Fruit fly (Drosophila melanogaster) whole organism, prepupa: Measurements from ENCODE around the gene ida.

Source experiments
- CG10631 ChIP-seq: fragments of 200-800 bp; sonication (Bioruptor generic); optimal IDR thresholded peaks from 2 replicates; lab custom pipeline; 2016; ENCODE audit warnings: missing biosample characterization, missing genetic modification characterization
- CG10669 ChIP-seq: fragments of 200-800 bp; sonication (Bioruptor generic); optimal IDR thresholded peaks from 3 replicates; lab custom pipeline; 2018; ENCODE audit warnings: missing biosample characterization, mild to moderate bottlenecking, missing genetic modification characterization, moderate library complexity
- CG11294 ChIP-seq: fragments of 200-800 bp; sonication (Bioruptor generic); IDR thresholded peaks from 2 replicates; pipeline ENCODE4 v1.3.6; 2022; ENCODE audit warnings: missing biosample characterization, missing genetic modification characterization
- CG11762 ChIP-seq: fragments of 200-800 bp; sonication (Bioruptor generic); optimal IDR thresholded peaks from 3 replicates; lab custom pipeline; 2016; ENCODE audit warnings: missing biosample characterization, missing genetic modification characterization; ENCODE audit not compliant: insufficient read depth
- CG11902 ChIP-seq: fragments of 200-800 bp; sonication (Bioruptor generic); optimal IDR thresholded peaks from 3 replicates; lab custom pipeline; 2016; ENCODE audit warnings: missing biosample characterization, missing genetic modification characterization
- CG15336 ChIP-seq: fragments of 200-800 bp; sonication (Bioruptor generic); IDR thresholded peaks from 2 replicates; pipeline ENCODE4 v1.3.6; 2022; ENCODE audit warnings: missing biosample characterization, missing genetic modification characterization
- CG1621 ChIP-seq: fragments of 200-800 bp; sonication (Bioruptor generic); optimal IDR thresholded peaks from 3 replicates; lab custom pipeline; 2018; ENCODE audit warnings: missing biosample characterization, mild to moderate bottlenecking, missing genetic modification characterization
- CG16779 ChIP-seq: fragments of 200-800 bp; sonication (Bioruptor generic); optimal IDR thresholded peaks from 3 replicates; lab custom pipeline; 2017; ENCODE audit warnings: missing biosample characterization, mild to moderate bottlenecking, missing genetic modification characterization
- CG3032 ChIP-seq: fragments of 200-800 bp; optimal IDR thresholded peaks from 2 replicates; lab custom pipeline; 2019; ENCODE audit warnings: missing biosample characterization, mild to moderate bottlenecking, missing genetic modification characterization, moderate library complexity
- CG32006 ChIP-seq: fragments of 200-800 bp; sonication (Bioruptor generic); optimal IDR thresholded peaks from 3 replicates; lab custom pipeline; 2017; ENCODE audit warnings: missing biosample characterization, mild to moderate bottlenecking, missing genetic modification characterization
- CG34406 ChIP-seq: fragments of 200-800 bp; sonication (Bioruptor generic); optimal IDR thresholded peaks from 3 replicates; lab custom pipeline; 2016; ENCODE audit warnings: missing biosample characterization, missing genetic modification characterization
- CG3919 ChIP-seq: fragments of 200-800 bp; sonication (Bioruptor generic); optimal IDR thresholded peaks from 3 replicates; lab custom pipeline; 2016; ENCODE audit warnings: missing biosample characterization, missing genetic modification characterization
- CG4318 ChIP-seq: fragments of 200-800 bp; sonication (Bioruptor generic); optimal IDR thresholded peaks from 3 replicates; lab custom pipeline; 2017; ENCODE audit warnings: missing biosample characterization, mild to moderate bottlenecking, missing genetic modification characterization
- CG6163 ChIP-seq: fragments of 200-800 bp; sonication (Bioruptor generic); IDR thresholded peaks from 3 replicates; pipeline ENCODE4 v1.3.6; 2022; ENCODE audit warnings: missing biosample characterization, missing genetic modification characterization
- CG6808 ChIP-seq: fragments of 200-800 bp; sonication (Bioruptor generic); optimal IDR thresholded peaks from 3 replicates; lab custom pipeline; 2017; ENCODE audit warnings: missing biosample characterization, missing genetic modification characterization, mild to moderate bottlenecking, moderate library complexity, missing genetic modification reagents
- CG6854 ChIP-seq: fragments of 200-800 bp; sonication (Bioruptor generic); optimal IDR thresholded peaks from 2 replicates; lab custom pipeline; 2017; ENCODE audit warnings: missing biosample characterization, mild to moderate bottlenecking, missing genetic modification characterization
- CG8119 ChIP-seq: fragments of 200-800 bp; sonication (Bioruptor generic); IDR thresholded peaks from 3 replicates; pipeline ENCODE4 v1.3.6; 2022; ENCODE audit warnings: missing biosample characterization, missing genetic modification characterization
- CG8632 ChIP-seq: fragments of 200-800 bp; sonication (Bioruptor generic); optimal IDR thresholded peaks from 3 replicates; lab custom pipeline; 2016; ENCODE audit warnings: missing biosample characterization, missing genetic modification characterization
- CG9139 ChIP-seq: fragments of 200-800 bp; sonication (Bioruptor generic); optimal IDR thresholded peaks from 3 replicates; lab custom pipeline; 2017; ENCODE audit warnings: missing biosample characterization, mild to moderate bottlenecking, missing genetic modification characterization
- Eip93F ChIP-seq: fragments of 200-800 bp; sonication (Bioruptor generic); optimal IDR thresholded peaks from 2 replicates; lab custom pipeline; 2016; ENCODE audit warnings: missing biosample characterization, mild to moderate bottlenecking, missing genetic modification characterization
- Hr38 ChIP-seq: sonication (Bioruptor generic); optimal IDR thresholded peaks from 2 replicates; lab custom pipeline; 2016; ENCODE audit warnings: missing biosample characterization, missing genetic modification characterization
- Hr39 ChIP-seq: fragments of 200-800 bp; sonication (Bioruptor generic); optimal IDR thresholded peaks from 2 replicates; lab custom pipeline; 2016; ENCODE audit warnings: missing biosample characterization, missing genetic modification characterization
- Hr4 ChIP-seq: fragments of 200-800 bp; sonication (Bioruptor generic); optimal IDR thresholded peaks from 3 replicates; lab custom pipeline; 2016; ENCODE audit warnings: missing biosample characterization, missing genetic modification characterization
- Lpt ChIP-seq: fragments of 200-800 bp; sonication (Bioruptor generic); optimal IDR thresholded peaks from 3 replicates; lab custom pipeline; 2016; ENCODE audit warnings: missing biosample characterization, missing genetic modification characterization
- Met ChIP-seq: fragments of 200-800 bp; sonication (Bioruptor generic); optimal IDR thresholded peaks from 3 replicates; lab custom pipeline; 2016; ENCODE audit warnings: missing biosample characterization, missing genetic modification characterization
- OdsH ChIP-seq: fragments of 200-800 bp; sonication (Bioruptor generic); optimal IDR thresholded peaks from 3 replicates; lab custom pipeline; 2016; ENCODE audit warnings: missing biosample characterization, missing genetic modification characterization
- Smox ChIP-seq: fragments of 200-800 bp; sonication (Bioruptor generic); optimal IDR thresholded peaks from 3 replicates; lab custom pipeline; 2016; ENCODE audit warnings: missing biosample characterization, missing genetic modification characterization
- Sox102F ChIP-seq: fragments of 200-800 bp; sonication (Bioruptor generic); optimal IDR thresholded peaks from 2 replicates; lab custom pipeline; 2016; ENCODE audit warnings: missing biosample characterization, mild to moderate bottlenecking, missing genetic modification characterization
- Sox15 ChIP-seq: fragments of 200-800 bp; sonication (Bioruptor generic); optimal IDR thresholded peaks from 3 replicates; lab custom pipeline; 2016; ENCODE audit warnings: missing biosample characterization, missing genetic modification characterization
- achi ChIP-seq: fragments of 200-800 bp; sonication (Bioruptor generic); optimal IDR thresholded peaks from 3 replicates; lab custom pipeline; 2016; ENCODE audit warnings: missing biosample characterization, missing genetic modification characterization
- cyc ChIP-seq: fragments of 200-800 bp; sonication (Bioruptor generic); optimal IDR thresholded peaks from 3 replicates; lab custom pipeline; 2016; ENCODE audit warnings: missing biosample characterization, missing genetic modification characterization
- dac ChIP-seq: fragments of 200-800 bp; sonication (Bioruptor generic); optimal IDR thresholded peaks from 2 replicates; lab custom pipeline; 2017; ENCODE audit warnings: missing biosample characterization, mild to moderate bottlenecking, missing genetic modification characterization
- dsx ChIP-seq: fragments of 200-800 bp; optimal IDR thresholded peaks from 3 replicates; lab custom pipeline; 2019; ENCODE audit warnings: missing biosample characterization, mild to moderate bottlenecking, missing genetic modification characterization, moderate library complexity; ENCODE audit not compliant: poor library complexity, severe bottlenecking
- eg ChIP-seq: fragments of 200-800 bp; sonication (Bioruptor generic); IDR thresholded peaks from 3 replicates; pipeline ENCODE4 v1.3.6; 2022; ENCODE audit warnings: missing biosample characterization, missing genetic modification characterization
- fd85E ChIP-seq: fragments of 200-800 bp; sonication (Bioruptor generic); optimal IDR thresholded peaks from 3 replicates; lab custom pipeline; 2016; ENCODE audit warnings: missing biosample characterization, missing genetic modification characterization
- lz ChIP-seq: fragments of 200-800 bp; sonication (Bioruptor generic); optimal IDR thresholded peaks from 3 replicates; lab custom pipeline; 2016; ENCODE audit warnings: missing biosample characterization, missing genetic modification characterization
- salr ChIP-seq, 2 experiments: fragments of 200-800 bp; sonication (Bioruptor generic); optimal IDR thresholded peaks; 3 replicates each; lab custom pipeline; 2016 to 2018; ENCODE audit warnings: missing biosample characterization in 2 of 2, missing genetic modification characterization in 2 of 2, mild to moderate bottlenecking in 1 of 2
- svp ChIP-seq: fragments of 200-800 bp; sonication (Bioruptor generic); peaks from one replicate; lab custom pipeline; 2016; ENCODE audit warnings: missing biosample characterization, missing genetic modification characterization

Gene ida

dm6 chr3L:3868014-3868413 is 37.1 kb upstream of the ida start (continued):
- TF ChIP-seq CG9139 (GFP tag; lab: Kevin White, UChicago) (peak; percentile 10), achi (GFP tag; lab: Kevin White, UChicago) (peak; percentile 64), lz (GFP tag; lab: Kevin White, UChicago) (peak; percentile 72), CG11902 (no peak), Smox (peak; percentile 63), CG8632 (GFP tag; lab: Kevin White, UChicago) (peak; percentile 37), Sox15 (peak; percentile 37), fd85E (GFP tag; lab: Kevin White, UChicago) (no peak), Hr39 (GFP tag; lab: Kevin White, UChicago) (peak; percentile 76), CG3919 (GFP tag; lab: Kevin White, UChicago) (peak; percentile 68), CG6163 (GFP tag; lab: Robert Waterston, UW) (peak; percentile 82), CG11294 (GFP tag; lab: Robert Waterston, UW) (no peak), dac (GFP tag; lab: Kevin White, UChicago) (peak; percentile 0), CG15336 (GFP tag; lab: Robert Waterston, UW) (peak; percentile 71), Sox102F (GFP tag; lab: Kevin White, UChicago) (peak; percentile 69), dsx (GFP tag; lab: Kevin White, UChicago) (peak; percentile 73), Met (GFP tag; lab: Kevin White, UChicago) (peak; percentile 76), CG34406 (GFP tag; lab: Kevin White, UChicago) (peak; percentile 53), Eip93F (GFP tag; lab: Kevin White, UChicago) (peak; percentile 14), CG11762 (peak; percentile 20)

- TF ChIP-seq CG1621 (tag; lab: Kevin White, UChicago) (no peak), cyc (GFP tag; lab: Kevin White, UChicago) (no peak), CG6163 (GFP tag; lab: Robert Waterston, UW) (no peak), salr (GFP tag; optimal IDR thresholded peaks at IDR 0.05; lab: Kevin White, UChicago) (no peak), Sox102F (GFP tag; lab: Kevin White, UChicago) (no peak), Lpt (GFP tag; lab: Kevin White, UChicago) (no peak), Hr38 (GFP tag; lab: Kevin White, UChicago) (no peak), CG10669 (GFP tag; lab: Kevin White, UChicago) (no peak), CG6854 (no peak), OdsH (GFP tag; lab: Kevin White, UChicago) (no peak), CG6808 (GFP tag; lab: Kevin White, UChicago) (no peak), eg (GFP tag; lab: Robert Waterston, UW) (no peak), achi (GFP tag; lab: Kevin White, UChicago) (no peak), svp (no peak), CG10631 (GFP tag; lab: Kevin White, UChicago) (no peak)
Measured at dm6 chr3L:3871284-3871683, 33.9 kb upstream of the ida start.

- TF ChIP-seq Met (GFP tag; lab: Kevin White, UChicago) (no peak), CG15336 (GFP tag; lab: Robert Waterston, UW) (peak; percentile 46), salr (GFP tag; optimal IDR thresholded peaks at IDR 0.05; lab: Kevin White, UChicago) (no peak), Eip93F (GFP tag; lab: Kevin White, UChicago) (no peak), CG34406 (GFP tag; lab: Kevin White, UChicago) (no peak), CG4318 (GFP tag; lab: Kevin White, UChicago) (peak; percentile 8), CG6163 (GFP tag; lab: Robert Waterston, UW) (no peak), CG10631 (GFP tag; lab: Kevin White, UChicago) (no peak), CG3032 (tag; lab: Kevin White, UChicago) (no peak), CG16779 (tag; lab: Kevin White, UChicago) (no peak), achi (GFP tag; lab: Kevin White, UChicago) (no peak), CG32006 (peak; percentile 63), Hr4 (peak; percentile 27), CG11294 (GFP tag; lab: Robert Waterston, UW) (no peak), CG8119 (GFP tag; lab: Robert Waterston, UW) (no peak; the same call in 1 of the 3 replicates)
Measured at dm6 chr3L:3873094-3873493, 32.0 kb upstream of the ida start.
